Worm (Caenorhabditis elegans) whole organism, young adult: ENCODE results near the gene ZC239.17.

Experiments
- B0019.2 ChIP-seq: fragments of 200-800 bp; sonication (Bioruptor generic); conservative IDR thresholded peaks from 2 replicates; pipeline ENCODE4 v1.3.6; 2022; ENCODE audit warnings: missing genetic modification reagents, missing genetic modification characterization, missing compliant biosample characterization
- F10E7.11 ChIP-seq: sonication (generic microtip); optimal IDR thresholded peaks from 2 replicates; lab custom pipeline; 2017; ENCODE audit warnings: mild to moderate bottlenecking, missing genetic modification characterization, moderate library complexity, missing compliant biosample characterization
- F22D6.2 ChIP-seq: sonication (generic microtip); optimal IDR thresholded peaks from 2 replicates; lab custom pipeline; 2016; ENCODE audit warnings: mild to moderate bottlenecking, missing genetic modification characterization, missing compliant biosample characterization
- F37B4.10 ChIP-seq: fragments of 200-800 bp; sonication (Bioruptor generic); IDR thresholded peaks from 2 replicates; pipeline ENCODE4 v1.3.6; 2022; ENCODE audit warnings: missing genetic modification characterization, missing compliant biosample characterization
- F49E8.2 ChIP-seq: sonication (generic microtip); optimal IDR thresholded peaks from 3 replicates; lab custom pipeline; 2017; ENCODE audit warnings: missing genetic modification characterization, mild to moderate bottlenecking, missing compliant biosample characterization, antibody characterized with exemption, moderate library complexity; ENCODE audit not compliant: insufficient read depth
- F57A8.1 ChIP-seq: fragments of 200-800 bp; sonication (Bioruptor generic); optimal IDR thresholded peaks from 2 replicates; lab custom pipeline; 2018; ENCODE audit warnings: mild to moderate bottlenecking, missing genetic modification characterization, moderate library complexity, missing compliant biosample characterization
- K11D2.4 ChIP-seq: fragments of 200-800 bp; sonication (Bioruptor generic); IDR thresholded peaks from 2 replicates; pipeline ENCODE4 v1.3.6; 2022; ENCODE audit warnings: missing genetic modification reagents, missing genetic modification characterization, missing compliant biosample characterization
- Y53F4B.3 ChIP-seq: fragments of 200-800 bp; sonication (Bioruptor generic); IDR thresholded peaks from 2 replicates; pipeline ENCODE4 v1.3.6; 2022; ENCODE audit warnings: missing genetic modification reagents, missing genetic modification characterization, missing compliant biosample characterization
- Y56A3A.18 ChIP-seq: fragments of 200-800 bp; sonication (Bioruptor generic); IDR thresholded peaks from 2 replicates; pipeline ENCODE4 v1.3.6; 2022; ENCODE audit warnings: missing genetic modification reagents, missing genetic modification characterization, missing compliant biosample characterization
- Y79H2A.3 ChIP-seq: fragments of 200-800 bp; sonication (Bioruptor generic); conservative IDR thresholded peaks from 2 replicates; pipeline ENCODE4 v1.3.6; 2022; ENCODE audit warnings: missing genetic modification reagents, missing genetic modification characterization, missing compliant biosample characterization
- Y95B8A.8 ChIP-seq: fragments of 200-800 bp; sonication (Bioruptor generic); IDR thresholded peaks from 2 replicates; pipeline ENCODE4 v1.3.6; 2022; ENCODE audit warnings: missing genetic modification reagents, missing genetic modification characterization, missing compliant biosample characterization
- akir-1 ChIP-seq: fragments of 200-800 bp; sonication (Bioruptor generic); optimal IDR thresholded peaks from 2 replicates; lab custom pipeline; 2018; ENCODE audit warnings: mild to moderate bottlenecking, missing genetic modification characterization, moderate library complexity, missing compliant biosample characterization
- aptf-3 ChIP-seq: fragments of 200-800 bp; sonication (Bioruptor generic); IDR thresholded peaks from 2 replicates; pipeline ENCODE4 v1.3.6; 2022; ENCODE audit warnings: missing genetic modification characterization, missing compliant biosample characterization
- atf-7 ChIP-seq: sonication (generic microtip); optimal IDR thresholded peaks from 2 replicates; lab custom pipeline; 2017; ENCODE audit warnings: mild to moderate bottlenecking, missing genetic modification characterization, missing compliant biosample characterization
- attf-3 ChIP-seq: fragments of 200-800 bp; sonication (Bioruptor generic); conservative IDR thresholded peaks from 2 replicates; pipeline ENCODE4 v1.3.6; 2022; ENCODE audit warnings: missing genetic modification reagents, missing genetic modification characterization, missing compliant biosample characterization
- ccch-3 ChIP-seq: fragments of 200-800 bp; sonication (Bioruptor generic); optimal IDR thresholded peaks from 2 replicates; lab custom pipeline; 2018; ENCODE audit warnings: mild to moderate bottlenecking, missing genetic modification characterization, missing compliant biosample characterization
- ceh-27 ChIP-seq: fragments of 200-800 bp; sonication (Bioruptor generic); optimal IDR thresholded peaks from 2 replicates; lab custom pipeline; 2018; ENCODE audit warnings: mild to moderate bottlenecking, missing genetic modification characterization, moderate library complexity, missing compliant biosample characterization
- ceh-58 ChIP-seq: fragments of 200-800 bp; sonication (Bioruptor generic); IDR thresholded peaks from 2 replicates; pipeline ENCODE4 v1.3.6; 2022; ENCODE audit warnings: missing genetic modification characterization, missing compliant biosample characterization
- ceh-79 ChIP-seq: sonication (generic microtip); optimal IDR thresholded peaks from 2 replicates; lab custom pipeline; 2017; ENCODE audit warnings: mild to moderate bottlenecking, missing genetic modification characterization, missing compliant biosample characterization
- dox-1 ChIP-seq: fragments of 200-800 bp; sonication (Bioruptor generic); IDR thresholded peaks from 2 replicates; pipeline ENCODE4 v1.3.6; 2022; ENCODE audit warnings: missing genetic modification reagents, missing genetic modification characterization, missing compliant biosample characterization
- dpff-1 ChIP-seq: sonication (generic microtip); optimal IDR thresholded peaks from 2 replicates; lab custom pipeline; 2017; ENCODE audit warnings: mild to moderate bottlenecking, missing genetic modification characterization, missing compliant biosample characterization
- egl-18 ChIP-seq: fragments of 200-800 bp; sonication (Bioruptor generic); IDR thresholded peaks from 2 replicates; pipeline ENCODE4 v1.3.6; 2022; ENCODE audit warnings: missing genetic modification reagents, missing genetic modification characterization, missing compliant biosample characterization
- hlh-12 ChIP-seq: sonication (generic microtip); optimal IDR thresholded peaks from 2 replicates; lab custom pipeline; 2016; ENCODE audit warnings: missing genetic modification characterization, missing compliant biosample characterization
- hmg-1.2 ChIP-seq: fragments of 200-800 bp; sonication (Bioruptor generic); IDR thresholded peaks from 2 replicates; pipeline ENCODE4 v1.3.6; 2022; ENCODE audit warnings: missing genetic modification reagents, missing genetic modification characterization, missing compliant biosample characterization
- hrde-1 ChIP-seq: sonication (generic microtip); optimal IDR thresholded peaks from 2 replicates; lab custom pipeline; 2016; ENCODE audit warnings: missing genetic modification characterization, mild to moderate bottlenecking, missing compliant biosample characterization, moderate library complexity, missing genotype, missing genetic modification reagents, borderline replicate concordance
- hsf-1 ChIP-seq: fragments of 200-800 bp; sonication (Bioruptor generic); IDR thresholded peaks from 2 replicates; pipeline ENCODE4 v1.3.6; 2022; ENCODE audit warnings: missing genetic modification reagents, missing genetic modification characterization, missing compliant biosample characterization
- let-526 ChIP-seq: fragments of 200-800 bp; sonication (Bioruptor generic); IDR thresholded peaks from 2 replicates; pipeline ENCODE4 v1.3.6; 2022; ENCODE audit warnings: missing genetic modification reagents, missing genetic modification characterization, missing compliant biosample characterization
- lin-40 ChIP-seq: sonication (generic microtip); optimal IDR thresholded peaks from 2 replicates; lab custom pipeline; 2016; ENCODE audit warnings: missing genetic modification characterization, mild to moderate bottlenecking, missing compliant biosample characterization, missing genotype, missing genetic modification reagents
- lin-54 ChIP-seq: fragments of 200-800 bp; sonication (Bioruptor generic); optimal IDR thresholded peaks from 2 replicates; lab custom pipeline; 2018; ENCODE audit warnings: mild to moderate bottlenecking, missing genetic modification characterization, missing compliant biosample characterization
- lir-1 ChIP-seq: fragments of 200-800 bp; sonication (Bioruptor generic); conservative IDR thresholded peaks from 2 replicates; pipeline ENCODE4 v1.3.6; 2022; ENCODE audit warnings: missing genetic modification reagents, missing genetic modification characterization, missing compliant biosample characterization
- lsl-1 ChIP-seq: fragments of 200-800 bp; sonication (Bioruptor generic); optimal IDR thresholded peaks from 2 replicates; lab custom pipeline; 2018; ENCODE audit warnings: mild to moderate bottlenecking, missing genetic modification characterization, moderate library complexity, missing compliant biosample characterization
- madf-6 ChIP-seq: fragments of 200-800 bp; sonication (Bioruptor generic); IDR thresholded peaks from 2 replicates; pipeline ENCODE4 v1.3.6; 2022; ENCODE audit warnings: missing genetic modification reagents, missing genetic modification characterization, missing compliant biosample characterization
- mes-4 ChIP-seq: sonication (generic microtip); optimal IDR thresholded peaks from 2 replicates; lab custom pipeline; 2016; ENCODE audit warnings: missing genotype, missing genetic modification characterization, missing compliant biosample characterization
- nfya-1 ChIP-seq: sonication (generic microtip); optimal IDR thresholded peaks from 2 replicates; lab custom pipeline; 2017; ENCODE audit warnings: antibody characterized with exemption, missing compliant biosample characterization, missing genetic modification characterization, borderline replicate concordance; ENCODE audit not compliant: insufficient read depth
- nhr-179 ChIP-seq: sonication (generic microtip); optimal IDR thresholded peaks from 2 replicates; lab custom pipeline; 2016; ENCODE audit warnings: mild to moderate bottlenecking, missing genetic modification characterization, missing compliant biosample characterization
- nhr-80 ChIP-seq: sonication (generic microtip); optimal IDR thresholded peaks from 2 replicates; lab custom pipeline; 2016; ENCODE audit warnings: missing genetic modification characterization, missing compliant biosample characterization
- pha-4 ChIP-seq: fragments of 150-350 bp; sonication (generic microtip); optimal IDR thresholded peaks from 2 replicates; lab custom pipeline; 2014; ENCODE audit warnings: missing biosample characterization, missing genetic modification reagents, missing genetic modification characterization
- rcor-1 ChIP-seq: fragments of 200-800 bp; sonication (Bioruptor generic); IDR thresholded peaks from 2 replicates; pipeline ENCODE4 v1.3.6; 2022; ENCODE audit warnings: missing genetic modification reagents, missing genetic modification characterization, missing compliant biosample characterization
- rpc-1 ChIP-seq, 2 experiments: fragments of 150-350 bp in 1 of 2; sonication (generic microtip) in 1 of 2; optimal IDR thresholded peaks; 2 replicates each; lab custom pipeline; 2014 to 2018; ENCODE audit warnings: missing biosample characterization in 1 of 2, missing genetic modification characterization in 1 of 2, missing genetic modification reagents in 1 of 2, missing genotype in 1 of 2
- sea-2 ChIP-seq: fragments of 200-800 bp; sonication (Bioruptor generic); IDR thresholded peaks from 2 replicates; pipeline ENCODE4 v1.3.6; 2022; ENCODE audit warnings: missing genetic modification characterization, missing compliant biosample characterization
- unc-62 ChIP-seq: fragments of 150-350 bp; optimal IDR thresholded peaks from 2 replicates; lab custom pipeline; 2014; ENCODE audit warnings: missing biosample characterization, missing genetic modification reagents, missing genetic modification characterization
- zfh-2 ChIP-seq: fragments of 200-800 bp; sonication (Bioruptor generic); conservative IDR thresholded peaks from 2 replicates; pipeline ENCODE4 v1.3.6; 2022; ENCODE audit warnings: missing genetic modification reagents, missing genetic modification characterization, missing compliant biosample characterization
- ztf-18 ChIP-seq: sonication (generic microtip); optimal IDR thresholded peaks from 2 replicates; lab custom pipeline; 2016; ENCODE audit warnings: missing genotype, mild to moderate bottlenecking, missing genetic modification characterization, missing compliant biosample characterization
- ztf-28 ChIP-seq: fragments of 200-800 bp; sonication (Bioruptor generic); IDR thresholded peaks from 2 replicates; pipeline ENCODE4 v1.3.6; 2022; ENCODE audit warnings: missing genetic modification reagents, missing genetic modification characterization, missing compliant biosample characterization

ZC239.17 gene

DNA sequence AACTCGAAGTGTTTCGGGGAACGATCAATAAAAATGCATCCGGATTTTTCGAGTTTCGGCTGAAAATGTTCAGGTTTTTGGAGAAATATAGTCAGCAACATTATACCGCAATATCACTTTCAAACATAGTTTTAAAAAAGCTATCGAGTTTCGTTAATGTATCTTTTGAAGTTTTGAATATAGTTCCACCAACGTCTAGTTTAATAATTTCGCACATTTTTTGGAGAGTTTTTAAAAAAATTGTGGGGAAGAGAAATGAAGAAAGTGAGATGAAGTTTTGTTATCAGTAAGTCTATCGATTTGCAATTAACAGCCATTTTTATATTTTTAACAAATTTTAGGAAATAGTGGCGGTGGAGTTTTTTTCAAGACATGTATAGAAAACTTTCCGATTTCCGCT is at the start of gene ZC239.17:
Gene ZC239.17, minus strand, starts transcription at position 101 of the 400 bp plus-strand sequence.
- TF ChIP-seq hrde-1 (tag; lab: Kevin White, UChicago) (no peak), zfh-2 (GFP tag; lab: Robert Waterston, UW) (no peak), Y53F4B.3 (GFP tag; lab: Robert Waterston, UW) (no peak), unc-62 (GFP tag; lab: Kevin White, UChicago) (no peak)

DNA sequence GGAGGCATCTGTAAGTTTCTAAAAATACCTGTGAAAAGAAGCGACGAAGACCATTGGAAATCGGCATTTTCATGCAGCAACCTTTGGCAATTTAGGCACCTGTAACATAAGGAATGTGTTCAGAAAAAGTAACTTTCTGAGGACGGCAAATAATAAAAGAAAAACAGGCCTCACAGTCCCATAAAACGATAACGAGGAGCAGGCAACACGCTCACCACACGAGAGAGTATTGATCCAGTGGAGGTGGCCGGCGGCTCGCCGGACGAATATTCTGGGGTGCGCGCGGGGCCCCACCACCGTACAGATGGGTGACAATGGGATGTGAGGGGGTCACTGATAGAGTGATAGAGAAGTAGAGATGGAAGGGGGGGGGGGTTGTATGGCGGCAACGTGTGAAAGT is 49.2 kb upstream of the ZC239.17 start, which contains the start of gene F02E11.3:
Gene F02E11.3, minus strand, starts transcription at position 101 of the 400 bp plus-strand sequence.
- TF ChIP-seq ceh-79 (tag; lab: Kevin White, UChicago) (no peak), zfh-2 (GFP tag; lab: Robert Waterston, UW) (0 out of 2 replicates have a peak, but pooled peaks have one; percentile 43)

DNA sequence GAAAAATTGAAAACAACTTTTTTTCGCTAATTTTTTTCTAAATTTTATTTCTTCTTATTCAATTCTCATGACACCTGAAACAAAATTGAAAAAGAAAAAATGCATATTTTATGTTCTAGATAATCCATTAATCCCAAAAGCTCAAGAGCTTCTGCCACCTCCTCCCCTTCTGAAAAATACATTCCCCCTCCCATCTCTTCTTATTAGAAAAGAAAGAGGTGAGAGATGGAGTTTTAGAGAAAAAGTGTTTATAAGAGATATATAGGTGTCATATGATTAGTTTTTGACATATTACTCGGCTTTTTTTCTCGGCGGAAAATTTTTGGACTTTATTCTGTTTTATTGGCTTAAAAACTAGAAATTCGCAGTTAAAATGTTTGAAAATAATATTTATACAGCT is 44.9 kb upstream of the ZC239.17 start:
- TF ChIP-seq sea-2 (GFP tag; lab: Robert Waterston, UW) (no peak), lsl-1 (GFP tag; lab: Kevin White, UChicago) (no peak), lir-1 (GFP tag; lab: Robert Waterston, UW) (no peak), F37B4.10 (no peak), pha-4 (no peak), nhr-179 (no peak), Y79H2A.3 (GFP tag; lab: Robert Waterston, UW) (no peak), dox-1 (GFP tag; lab: Robert Waterston, UW) (no peak), rcor-1 (GFP tag; lab: Robert Waterston, UW) (no peak)

DNA sequence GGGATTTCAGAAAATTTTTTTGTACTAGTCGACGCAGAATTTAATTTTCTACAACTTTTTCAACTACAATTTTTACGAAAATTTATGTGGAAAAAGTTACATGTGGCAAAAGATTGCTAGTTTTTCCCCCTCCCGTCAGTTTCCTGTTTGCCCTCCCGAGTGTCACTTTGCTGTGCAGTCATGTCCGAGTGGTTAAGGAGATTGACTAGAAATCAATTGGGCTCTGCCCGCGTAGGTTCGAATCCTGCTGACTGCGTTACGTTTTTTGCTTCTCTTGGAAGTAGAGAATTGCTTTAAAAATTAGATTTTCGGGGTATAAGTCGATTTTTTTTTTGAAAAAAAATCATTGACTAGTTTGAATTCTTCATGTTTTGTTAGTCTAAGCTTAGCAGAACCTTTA is 42.1 kb upstream of the ZC239.17 start:
- TF ChIP-seq rpc-1 (optimal IDR thresholded peaks at IDR 0.05; lab: Kevin White, UChicago) (peak; percentile 65), rpc-1 (tag; optimal IDR thresholded peaks at IDR 0.05; lab: Kevin White, UChicago) (peak; percentile 78), nfya-1 (tag; lab: Kevin White, UChicago) (no peak), F49E8.2 (tag; lab: Kevin White, UChicago) (no peak), lin-40 (no peak), dpff-1 (no peak), Y79H2A.3 (GFP tag; lab: Robert Waterston, UW) (no peak), hsf-1 (no peak), hlh-12 (tag; lab: Kevin White, UChicago) (no peak), ccch-3 (GFP tag; lab: Kevin White, UChicago) (no peak), ztf-28 (GFP tag; lab: Robert Waterston, UW) (no peak), attf-3 (GFP tag; lab: Robert Waterston, UW) (no peak), K11D2.4 (GFP tag; lab: Robert Waterston, UW) (no peak), ceh-58 (GFP tag; lab: Robert Waterston, UW) (no peak), lir-1 (GFP tag; lab: Robert Waterston, UW) (no peak), B0019.2 (GFP tag; lab: Robert Waterston, UW) (no peak), aptf-3 (GFP tag; lab: Robert Waterston, UW) (no peak), Y56A3A.18 (GFP tag; lab: Robert Waterston, UW) (no peak), lin-54 (no peak), F22D6.2 (tag; lab: Kevin White, UChicago) (no peak), egl-18 (GFP tag; lab: Robert Waterston, UW) (no peak), madf-6 (no peak), F10E7.11 (no peak), hmg-1.2 (GFP tag; lab: Robert Waterston, UW) (peak; percentile 48), ceh-27 (GFP tag; lab: Kevin White, UChicago) (no peak), Y95B8A.8 (no peak), atf-7 (tag; lab: Kevin White, UChicago) (no peak), akir-1 (GFP tag; lab: Kevin White, UChicago) (no peak), mes-4 (tag; lab: Kevin White, UChicago) (no peak), let-526 (GFP tag; lab: Robert Waterston, UW) (no peak), ztf-18 (no peak), F57A8.1 (GFP tag; lab: Kevin White, UChicago) (no peak), nhr-80 (tag; lab: Kevin White, UChicago) (no peak)
